Worm (Caenorhabditis elegans) whole organism, L4 larva: ENCODE measurements around the gene F13A7.1.

Experiments used
- R02D3.7 ChIP-seq: fragments of 150-350 bp; sonication (generic microtip); optimal IDR thresholded peaks from 3 replicates; lab custom pipeline; 2014; ENCODE audit warnings: missing biosample characterization, missing genetic modification characterization
- dmd-8 ChIP-seq: fragments of 200-800 bp; sonication (Bioruptor generic); IDR thresholded peaks from 2 replicates; pipeline ENCODE4 v1.3.6; 2022; ENCODE audit warnings: missing genetic modification characterization, missing compliant biosample characterization
- lin-1 ChIP-seq: fragments of 200-800 bp; sonication (Bioruptor generic); IDR thresholded peaks from 2 replicates; pipeline ENCODE4 v1.3.6; 2022; ENCODE audit warnings: missing genetic modification reagents, missing genetic modification characterization, missing compliant biosample characterization

- TF ChIP-seq R02D3.7 = no peak
- TF ChIP-seq dmd-8 (GFP tag; lab: Robert Waterston, UW) = no peak
- TF ChIP-seq lin-1 (GFP tag; lab: Robert Waterston, UW) = no peak
Measured at ce11 chrV:16354675-16355074, 23.1 kb downstream of the F13A7.1 start.
